Worm (Caenorhabditis elegans) whole organism, mixed stage, embryonic: ENCODE data around the gene srt-39.

Experiments used
- ceh-39 ChIP-seq: fragments of 150-350 bp; optimal IDR thresholded peaks from 2 replicates; lab custom pipeline; 2014; ENCODE audit warnings: missing biosample characterization, missing genetic modification characterization
- nhr-237 ChIP-seq: fragments of 150-350 bp; optimal IDR thresholded peaks from 2 replicates; lab custom pipeline; 2014; ENCODE audit warnings: missing biosample characterization, missing genetic modification characterization
- nhr-28 ChIP-seq: fragments of 150-350 bp; optimal IDR thresholded peaks from 2 replicates; lab custom pipeline; 2014; ENCODE audit warnings: missing biosample characterization, missing genetic modification characterization
- nhr-76 ChIP-seq: sonication (generic microtip); optimal IDR thresholded peaks from 2 replicates; lab custom pipeline; 2017; ENCODE audit warnings: missing biosample characterization, missing genetic modification characterization
- pha-4 ChIP-seq: fragments of 150-350 bp; optimal IDR thresholded peaks from 2 replicates; lab custom pipeline; 2018; ENCODE audit warnings: missing biosample characterization, missing genetic modification reagents, missing genetic modification characterization

DNA sequence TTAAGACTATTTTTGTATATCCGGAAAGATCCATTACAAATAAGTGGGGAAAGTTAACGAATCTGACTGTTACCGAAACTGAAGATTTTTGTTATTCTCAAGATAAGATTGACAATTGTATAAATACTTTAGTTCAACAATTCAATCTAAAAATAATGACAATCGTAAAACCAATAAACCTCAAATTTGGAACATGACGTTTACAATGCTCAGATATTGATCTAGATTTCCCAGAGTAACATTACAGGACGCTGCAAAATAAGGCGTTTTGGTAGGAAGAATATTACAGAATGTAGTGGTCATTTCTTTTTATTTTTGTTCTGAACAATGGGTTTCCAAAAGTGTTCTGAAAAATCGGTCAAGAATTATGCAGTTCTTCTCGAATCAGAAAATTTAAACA lies 42.1 kb downstream of the srt-39 start, which contains the start of gene F45D3.1:
- TF ChIP-seq nhr-28 (tag; lab: Kevin White, UChicago) (no peak), ceh-39 (tag; lab: Kevin White, UChicago) (no peak), nhr-237 (tag; lab: Kevin White, UChicago) (no peak), nhr-76 (no peak), pha-4 (tag; lab: Kevin White, UChicago) (no peak)
